Fruit fly (Drosophila melanogaster) whole organism, wandering third instar larva: ENCODE measurements around the gene CG42394.

Experiments used
- Abd-B ChIP-seq: fragments of >200 bp; optimal IDR thresholded peaks from 2 replicates; lab custom pipeline; 2017; ENCODE audit warnings: missing biosample characterization, missing genetic modification characterization
- CG32264 ChIP-seq: fragments of 200-800 bp; sonication (Bioruptor generic); optimal IDR thresholded peaks from 2 replicates; lab custom pipeline; 2016; ENCODE audit warnings: missing biosample characterization, missing genetic modification characterization
- CG9705 ChIP-seq: fragments of 200-800 bp; sonication (Bioruptor generic); optimal IDR thresholded peaks from 2 replicates; lab custom pipeline; 2018; ENCODE audit warnings: missing biosample characterization, mild to moderate bottlenecking, missing genetic modification characterization
- CrebA ChIP-seq: fragments of 200-800 bp; sonication (Bioruptor generic); optimal IDR thresholded peaks from 2 replicates; lab custom pipeline; 2016; ENCODE audit warnings: missing biosample characterization, mild to moderate bottlenecking, missing genetic modification characterization, borderline replicate concordance
- Dfd ChIP-seq: fragments of >200 bp; optimal IDR thresholded peaks from 2 replicates; lab custom pipeline; 2017; ENCODE audit warnings: missing biosample characterization, missing genetic modification characterization
- Dif ChIP-seq: fragments of 200-275, 200-300 bp; sonication (Bioruptor generic); optimal IDR thresholded peaks from 2 replicates; lab custom pipeline; 2018; ENCODE audit warnings: missing biosample characterization, missing genetic modification characterization; ENCODE audit not compliant: partially characterized antibody
- GATAd ChIP-seq: sonication (Bioruptor generic); optimal IDR thresholded peaks from 2 replicates; lab custom pipeline; 2016; ENCODE audit warnings: missing biosample characterization, missing genetic modification characterization
- HLH106 ChIP-seq: fragments of 200-800 bp; optimal IDR thresholded peaks from 3 replicates; lab custom pipeline; 2019; ENCODE audit warnings: missing biosample characterization, mild to moderate bottlenecking, missing genetic modification characterization, moderate library complexity
- Hnf4 ChIP-seq: fragments of 200-800 bp; sonication (Bioruptor generic); optimal IDR thresholded peaks from 2 replicates; lab custom pipeline; 2016; ENCODE audit warnings: missing biosample characterization, mild to moderate bottlenecking, missing genetic modification characterization
- Hr78 ChIP-seq: fragments of >200 bp; optimal IDR thresholded peaks from 2 replicates; lab custom pipeline; 2017; ENCODE audit warnings: missing biosample characterization, missing genetic modification characterization
- Hr83 ChIP-seq: fragments of 200-300 bp; sonication (Bioruptor generic); optimal IDR thresholded peaks from 2 replicates; lab custom pipeline; 2016; ENCODE audit warnings: missing biosample characterization, mild to moderate bottlenecking, missing genetic modification characterization, moderate library complexity; ENCODE audit not compliant: poor library complexity, severe bottlenecking
- Jra ChIP-seq: sonication (Bioruptor generic); optimal IDR thresholded peaks from 2 replicates; lab custom pipeline; 2016; ENCODE audit warnings: missing biosample characterization, missing genetic modification characterization
- Mio ChIP-seq: sonication (Bioruptor generic); optimal IDR thresholded peaks from 2 replicates; lab custom pipeline; 2016; ENCODE audit warnings: missing biosample characterization, missing genetic modification characterization
- Myc ChIP-seq: fragments of >200 bp; optimal IDR thresholded peaks from 2 replicates; lab custom pipeline; 2017
- N ChIP-seq: fragments of >200 bp; optimal IDR thresholded peaks from 2 replicates; lab custom pipeline; 2018; ENCODE audit warnings: missing biosample characterization, missing external identifiers, missing genetic modification characterization
- OdsH ChIP-seq: fragments of 200-800 bp; sonication (Bioruptor generic); optimal IDR thresholded peaks from 2 replicates; lab custom pipeline; 2016; ENCODE audit warnings: missing biosample characterization, mild to moderate bottlenecking, missing genetic modification characterization
- Rel ChIP-seq, 2 experiments: fragments of 200-800 bp; sonication (Bioruptor generic) in 1 of 2; optimal IDR thresholded peaks; 2 replicates in 1 of 2; 3 replicates in 1 of 2; lab custom pipeline; 2016 to 2019; ENCODE audit warnings: mild to moderate bottlenecking in 2 of 2, missing biosample characterization in 2 of 2, missing genetic modification characterization in 2 of 2, moderate library complexity in 1 of 2
- Sp1 ChIP-seq: fragments of 200-800 bp; sonication (Bioruptor generic); optimal IDR thresholded peaks from 3 replicates; lab custom pipeline; 2019; ENCODE audit warnings: missing biosample characterization, mild to moderate bottlenecking, missing genetic modification characterization, moderate library complexity
- Vsx2 ChIP-seq: fragments of 200-300, 225-300 bp; sonication (Bioruptor generic); optimal IDR thresholded peaks from 2 replicates; lab custom pipeline; 2018; ENCODE audit warnings: missing biosample characterization, missing genetic modification characterization; ENCODE audit not compliant: partially characterized antibody
- br ChIP-seq: fragments of 200-800 bp; sonication (Bioruptor generic); optimal IDR thresholded peaks from 2 replicates; lab custom pipeline; 2016; ENCODE audit warnings: missing biosample characterization, missing genetic modification characterization
- brk ChIP-seq: fragments of 200-800 bp; sonication (Bioruptor generic); optimal IDR thresholded peaks from 2 replicates; lab custom pipeline; 2016; ENCODE audit warnings: missing biosample characterization, mild to moderate bottlenecking, missing genetic modification characterization
- dl ChIP-seq, 2 experiments: fragments of 175-275, 200-275 bp in 1 of 2; fragments of 200-275 bp in 1 of 2; sonication (Bioruptor generic); optimal IDR thresholded peaks; lab custom pipeline; 2018; ENCODE audit warnings: mild to moderate bottlenecking in 2 of 2, missing biosample characterization in 2 of 2, missing genetic modification characterization in 2 of 2, moderate library complexity in 2 of 2; ENCODE audit not compliant: partially characterized antibody in 2 of 2, insufficient read depth in 1 of 2
- dmrt93B ChIP-seq: fragments of 200-800 bp; sonication (Bioruptor generic); optimal IDR thresholded peaks from 2 replicates; lab custom pipeline; 2018; ENCODE audit warnings: missing biosample characterization, mild to moderate bottlenecking, missing genetic modification characterization
- dsf ChIP-seq: sonication (Bioruptor generic); optimal IDR thresholded peaks from 2 replicates; lab custom pipeline; 2016; ENCODE audit warnings: missing biosample characterization, missing genetic modification characterization, borderline replicate concordance
- ey ChIP-seq: fragments of 200-800 bp; sonication (Bioruptor generic); optimal IDR thresholded peaks from 2 replicates; lab custom pipeline; 2016; ENCODE audit warnings: missing biosample characterization, missing genetic modification characterization
- foxo ChIP-seq, 2 experiments: fragments of 200-800 bp; sonication (Bioruptor generic); optimal IDR thresholded peaks; 2 replicates in 1 of 2; 3 replicates in 1 of 2; lab custom pipeline; 2016 to 2017; ENCODE audit warnings: missing biosample characterization in 2 of 2, missing genetic modification characterization in 2 of 2
- fru ChIP-seq: fragments of 200-800 bp; sonication (Bioruptor generic); optimal IDR thresholded peaks from 3 replicates; lab custom pipeline; 2016; ENCODE audit warnings: missing biosample characterization, mild to moderate bottlenecking, missing genetic modification characterization
- h ChIP-seq: fragments of 200-800 bp; sonication (Bioruptor generic); optimal IDR thresholded peaks from 3 replicates; lab custom pipeline; 2016; ENCODE audit warnings: missing biosample characterization, mild to moderate bottlenecking, missing genetic modification characterization
- jim ChIP-seq: fragments of 175-275, 200-325 bp; sonication (Bioruptor generic); optimal IDR thresholded peaks from 2 replicates; lab custom pipeline; 2016; ENCODE audit warnings: missing biosample characterization, mild to moderate bottlenecking, missing genetic modification characterization
- lola ChIP-seq: fragments of >200 bp; optimal IDR thresholded peaks from 2 replicates; lab custom pipeline; 2017; ENCODE audit warnings: missing biosample characterization, missing genetic modification characterization
- pan ChIP-seq: fragments of >200 bp; optimal IDR thresholded peaks from 2 replicates; lab custom pipeline; 2017
- psq ChIP-seq: fragments of 200-800 bp; sonication (Bioruptor generic); optimal IDR thresholded peaks from 3 replicates; lab custom pipeline; 2017; ENCODE audit warnings: missing biosample characterization, mild to moderate bottlenecking, missing genetic modification characterization, moderate library complexity
- rgr ChIP-seq: fragments of 200-800 bp; sonication (Bioruptor generic); optimal IDR thresholded peaks from 3 replicates; lab custom pipeline; 2016; ENCODE audit warnings: missing biosample characterization, mild to moderate bottlenecking, missing genetic modification characterization
- sage ChIP-seq: fragments of 200-800 bp; sonication (Bioruptor generic); optimal IDR thresholded peaks from 2 replicates; lab custom pipeline; 2016; ENCODE audit warnings: missing biosample characterization, mild to moderate bottlenecking, missing genetic modification characterization
- sv ChIP-seq: fragments of 200-800 bp; sonication (Bioruptor generic); optimal IDR thresholded peaks from 3 replicates; lab custom pipeline; 2016; ENCODE audit warnings: missing biosample characterization, missing genetic modification characterization
- tai ChIP-seq: sonication (Bioruptor generic); optimal IDR thresholded peaks from 2 replicates; lab custom pipeline; 2016; ENCODE audit warnings: missing biosample characterization, missing genetic modification characterization
- usp ChIP-seq: fragments of >200 bp; optimal IDR thresholded peaks from 2 replicates; lab custom pipeline; 2017; ENCODE audit warnings: missing biosample characterization, missing genetic modification characterization
- woc ChIP-seq: sonication (Bioruptor generic); optimal IDR thresholded peaks from 2 replicates; lab custom pipeline; 2016; ENCODE audit warnings: missing biosample characterization, mild to moderate bottlenecking, missing genetic modification characterization

Gene CG42394

DNA sequence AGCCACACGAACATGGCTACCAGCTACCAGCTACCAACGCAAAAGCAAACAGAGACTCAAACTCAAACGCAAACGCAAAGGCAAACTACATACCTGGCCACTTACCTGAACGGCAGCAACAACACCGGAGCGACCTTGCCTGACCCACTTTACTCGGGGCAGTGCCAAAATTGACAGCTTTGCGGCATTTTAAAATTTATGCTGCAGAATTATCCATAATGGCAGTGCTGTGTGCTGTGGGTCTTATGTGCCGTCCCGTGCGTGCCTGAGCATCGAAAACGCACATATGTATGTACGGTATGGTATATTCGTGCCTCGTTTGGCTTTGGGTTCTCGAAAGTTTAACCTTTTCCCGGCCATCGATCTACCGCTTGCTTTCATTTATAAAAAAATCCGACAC lies 20.9 kb upstream of the CG42394 start:
- TF ChIP-seq dmrt93B (no peak), brk (GFP tag; lab: Kevin White, UChicago) (no peak), Rel (GFP tag; optimal IDR thresholded peaks at IDR 0.05; lab: Kevin White, UChicago) (peak; percentile 8), Rel (tag; optimal IDR thresholded peaks at IDR 0.05; lab: Kevin White, UChicago) (no peak), ey (GFP tag; lab: Kevin White, UChicago) (no peak)
- TF ChIP-seq, all 38 proteins: peak for 1

DNA sequence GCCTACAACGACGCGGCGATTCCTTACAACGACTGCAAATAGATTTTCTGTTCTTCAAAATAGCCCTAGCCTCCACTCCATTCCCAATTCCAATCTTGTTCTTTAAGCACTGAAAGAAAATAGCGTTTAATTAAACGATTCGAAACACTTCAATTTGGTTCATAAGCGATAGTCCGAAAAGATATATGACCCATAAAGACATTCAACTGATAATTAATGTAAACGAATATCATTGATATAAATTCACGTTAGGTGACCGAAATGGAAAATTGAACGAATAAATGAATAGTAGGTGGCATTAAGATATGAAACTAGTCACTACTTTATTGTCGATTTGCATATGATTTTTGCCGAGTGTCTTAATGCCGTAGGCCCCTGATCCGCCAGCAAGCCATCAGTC lies 19.9 kb upstream of the CG42394 start:
- TF ChIP-seq usp (GFP tag; lab: Kevin White, UChicago): no peak
- no peak for TF ChIP-seq Mio (GFP tag; lab: Kevin White, UChicago)
- TF ChIP-seq ey (GFP tag; lab: Kevin White, UChicago): no peak
- TF ChIP-seq Dfd (GFP tag; lab: Kevin White, UChicago): no peak

- no peak for TF ChIP-seq CG9705 (GFP tag; lab: Kevin White, UChicago)
- peak; percentile 34 for TF ChIP-seq fru
- TF ChIP-seq HLH106 (tag; lab: Kevin White, UChicago): peak; percentile 7
- TF ChIP-seq dmrt93B: peak; percentile 9
- TF ChIP-seq ey (GFP tag; lab: Kevin White, UChicago): no peak
- TF ChIP-seq Dfd (GFP tag; lab: Kevin White, UChicago): no peak
- TF ChIP-seq rgr (GFP tag; lab: Kevin White, UChicago): no peak
- no peak for TF ChIP-seq Hr78 (GFP tag; lab: Kevin White, UChicago)
- peak in 1 of 2 experiments; percentile 47 for TF ChIP-seq foxo (GFP tag; optimal IDR thresholded peaks at IDR 0.05; lab: Kevin White, UChicago)
- no peak for TF ChIP-seq Rel (GFP tag; optimal IDR thresholded peaks at IDR 0.05; lab: Kevin White, UChicago)
- TF ChIP-seq Rel (tag; optimal IDR thresholded peaks at IDR 0.05; lab: Kevin White, UChicago): no peak
- TF ChIP-seq jim: no peak
- TF ChIP-seq Mio (GFP tag; lab: Kevin White, UChicago): no peak
- no peak for TF ChIP-seq sage (GFP tag; lab: Kevin White, UChicago)
- TF ChIP-seq Myc (lab: Kevin White, UChicago): no peak
- TF ChIP-seq Abd-B (GFP tag; lab: Kevin White, UChicago): no peak
- TF ChIP-seq CrebA: no peak
- TF ChIP-seq brk (GFP tag; lab: Kevin White, UChicago): no peak
- no peak for TF ChIP-seq Jra (GFP tag; lab: Kevin White, UChicago)
- TF ChIP-seq woc (GFP tag; lab: Kevin White, UChicago): no peak
- peak; percentile 47 for TF ChIP-seq h (GFP tag; lab: Kevin White, UChicago)
Measured at dm6 chr3R:10832526-10833165, 17.0 kb upstream of the CG42394 start.

DNA sequence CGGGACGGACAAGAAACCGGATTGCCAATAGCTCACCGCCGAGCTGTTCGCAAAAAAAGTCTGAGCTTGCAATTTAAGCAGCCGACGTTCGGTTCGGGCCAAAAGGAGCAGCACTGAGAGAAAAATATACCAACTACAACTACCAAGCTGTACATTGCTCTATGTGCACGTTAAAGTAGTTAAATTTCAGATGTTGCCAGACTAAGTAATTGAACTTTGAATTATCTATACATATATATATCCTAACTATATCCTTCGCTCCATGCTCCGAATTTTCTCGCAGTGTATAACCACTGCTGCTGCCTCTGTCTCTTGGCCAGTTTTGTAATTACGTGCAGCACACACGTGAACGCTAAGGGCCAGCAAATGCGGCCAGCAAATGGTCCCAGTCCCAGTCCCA lies 14.7 kb upstream of the CG42394 start:
- TF ChIP-seq lola (no peak), Hr78 (GFP tag; lab: Kevin White, UChicago) (no peak), Hr83 (GFP tag; lab: Kevin White, UChicago) (peak; percentile 63), Mio (GFP tag; lab: Kevin White, UChicago) (no peak), psq (GFP tag; lab: Kevin White, UChicago) (peak; percentile 92), N (GFP tag; lab: Kevin White, UChicago) (no peak), dmrt93B (peak; percentile 89), br (GFP tag; lab: Kevin White, UChicago) (peak; percentile 94), Hnf4 (GFP tag; lab: Kevin White, UChicago) (peak; percentile 90), sage (GFP tag; lab: Kevin White, UChicago) (peak; percentile 95), OdsH (GFP tag; lab: Kevin White, UChicago) (peak; percentile 96), Myc (lab: Kevin White, UChicago) (no peak), usp (GFP tag; lab: Kevin White, UChicago) (no peak), dl (GFP tag; optimal IDR thresholded peaks at IDR 0.05; lab: Kevin White, UChicago; ENCODE audit: insufficient read depth in 1 of 2, partially characterized antibody in 2 of 2) (no peak), dsf (peak; percentile 57), Jra (GFP tag; lab: Kevin White, UChicago) (peak; percentile 79), HLH106 (tag; lab: Kevin White, UChicago) (peak; percentile 96), fru (peak; percentile 96), woc (GFP tag; lab: Kevin White, UChicago) (peak; percentile 92), pan (lab: Kevin White, UChicago) (no peak), sv (GFP tag; lab: Kevin White, UChicago) (no peak), CrebA (peak; percentile 89), Abd-B (GFP tag; lab: Kevin White, UChicago) (no peak), jim (no peak), ey (GFP tag; lab: Kevin White, UChicago) (peak; percentile 90), rgr (GFP tag; lab: Kevin White, UChicago) (peak; percentile 95), Rel (GFP tag; optimal IDR thresholded peaks at IDR 0.05; lab: Kevin White, UChicago) (peak; percentile 90), Rel (tag; optimal IDR thresholded peaks at IDR 0.05; lab: Kevin White, UChicago) (peak; percentile 70), brk (GFP tag; lab: Kevin White, UChicago) (peak; percentile 95), foxo (GFP tag; optimal IDR thresholded peaks at IDR 0.05; lab: Kevin White, UChicago) (peak; percentile 67 to 97), Dif (GFP tag; lab: Kevin White, UChicago) (no peak), h (GFP tag; lab: Kevin White, UChicago) (peak; percentile 97), CG9705 (GFP tag; lab: Kevin White, UChicago) (peak; percentile 90), GATAd (GFP tag; lab: Kevin White, UChicago) (no peak), Dfd (GFP tag; lab: Kevin White, UChicago) (no peak), Sp1 (GFP tag; lab: Kevin White, UChicago) (peak; percentile 97), CG32264 (GFP tag; lab: Kevin White, UChicago) (peak; percentile 86), Vsx2 (peak; percentile 6), tai (GFP tag; lab: Kevin White, UChicago) (peak; percentile 75)
